Fruit fly (Drosophila melanogaster) whole organism, embryonic: Measurements from ENCODE around the gene ATPsynB.

Experiments
- Adf1 ChIP-seq: fragments of 200-800 bp; sonication (Bioruptor generic); IDR thresholded peaks from 2 replicates; pipeline ENCODE4 v1.3.6; 2022; ENCODE audit warnings: missing biosample characterization, missing genetic modification characterization
- CG10979 ChIP-seq: fragments of 200-800 bp; sonication (Bioruptor generic); optimal IDR thresholded peaks from 2 replicates; lab custom pipeline; 2018; ENCODE audit warnings: missing biosample characterization, mild to moderate bottlenecking, missing genetic modification characterization, moderate library complexity
- CG11085 ChIP-seq: fragments of 200-800 bp; sonication (Bioruptor generic); IDR thresholded peaks from 2 replicates; pipeline ENCODE4 v1.3.6; 2022; ENCODE audit warnings: missing biosample characterization, missing genetic modification characterization
- CG11504 ChIP-seq: fragments of 200-800 bp; sonication (Bioruptor generic); optimal IDR thresholded peaks from 3 replicates; lab custom pipeline; 2019; ENCODE audit warnings: missing biosample characterization, mild to moderate bottlenecking, missing genetic modification characterization, moderate library complexity
- CG12942 ChIP-seq: fragments of 200-800 bp; sonication (Bioruptor generic); optimal IDR thresholded peaks from 3 replicates; lab custom pipeline; 2016; ENCODE audit warnings: missing biosample characterization, missing genetic modification characterization
- CG13123 ChIP-seq: fragments of 200-800 bp; sonication (Bioruptor generic); optimal IDR thresholded peaks from 2 replicates; lab custom pipeline; 2016; ENCODE audit warnings: missing biosample characterization, missing genetic modification characterization
- CG13287 ChIP-seq: fragments of 200-800 bp; sonication (Bioruptor generic); IDR thresholded peaks from 2 replicates; pipeline ENCODE4 v1.3.6; 2022; ENCODE audit warnings: missing biosample characterization, missing genetic modification characterization; ENCODE audit not compliant: partially characterized antibody
- CG13296 ChIP-seq: fragments of 200-800 bp; sonication (Bioruptor generic); optimal IDR thresholded peaks from 3 replicates; lab custom pipeline; 2018; ENCODE audit warnings: missing biosample characterization, mild to moderate bottlenecking, missing genetic modification characterization
- CG15514 ChIP-seq: fragments of 200-800 bp; sonication (Bioruptor generic); optimal IDR thresholded peaks from 3 replicates; lab custom pipeline; 2017; ENCODE audit warnings: missing biosample characterization, missing genetic modification characterization, mild to moderate bottlenecking, moderate library complexity, missing genetic modification reagents
- CG17612 ChIP-seq: fragments of 200-800 bp; sonication (Bioruptor generic); IDR thresholded peaks from 2 replicates; pipeline ENCODE4 v1.3.6; 2022; ENCODE audit warnings: missing biosample characterization, missing genetic modification characterization
- CG2712 ChIP-seq: fragments of 200-800 bp; optimal IDR thresholded peaks from 3 replicates; lab custom pipeline; 2019; ENCODE audit warnings: missing biosample characterization, mild to moderate bottlenecking, missing genetic modification characterization, moderate library complexity
- CG30020 ChIP-seq: fragments of 200-800 bp; optimal IDR thresholded peaks from 2 replicates; lab custom pipeline; 2019; ENCODE audit warnings: missing biosample characterization, mild to moderate bottlenecking, missing genetic modification characterization, moderate library complexity
- CG30403 ChIP-seq: fragments of 200-800 bp; sonication (Bioruptor generic); optimal IDR thresholded peaks from 3 replicates; lab custom pipeline; 2016; ENCODE audit warnings: missing biosample characterization, missing genetic modification characterization
- CG3407 ChIP-seq: fragments of 200-800 bp; sonication (Bioruptor generic); optimal IDR thresholded peaks from 2 replicates; lab custom pipeline; 2018; ENCODE audit warnings: missing biosample characterization, mild to moderate bottlenecking, missing genetic modification characterization
- CG34224 ChIP-seq: fragments of 200-800 bp; sonication (Bioruptor generic); IDR thresholded peaks from 3 replicates; pipeline ENCODE4 v1.3.6; 2022; ENCODE audit warnings: missing biosample characterization, missing genetic modification characterization; ENCODE audit not compliant: partially characterized antibody
- CG34376 ChIP-seq: fragments of 200-800 bp; sonication (Bioruptor generic); optimal IDR thresholded peaks from 2 replicates; lab custom pipeline; 2018; ENCODE audit warnings: missing biosample characterization, mild to moderate bottlenecking, missing genetic modification characterization
- CG43689 ChIP-seq: fragments of 200-800 bp; sonication (Bioruptor generic); IDR thresholded peaks from 2 replicates; pipeline ENCODE4 v1.3.6; 2022; ENCODE audit warnings: missing biosample characterization, missing genetic modification characterization
- CG4854 ChIP-seq: fragments of 200-800 bp; sonication (Bioruptor generic); optimal IDR thresholded peaks from 2 replicates; lab custom pipeline; 2016; ENCODE audit warnings: missing biosample characterization, missing genetic modification characterization, inconsistent platforms
- CG7963 ChIP-seq: fragments of 200-800 bp; sonication (Bioruptor generic); IDR thresholded peaks from 3 replicates; pipeline ENCODE4 v1.3.6; 2022; ENCODE audit warnings: missing biosample characterization, missing genetic modification characterization; ENCODE audit not compliant: partially characterized antibody
- CG9437 ChIP-seq: fragments of 200-800 bp; sonication (Bioruptor generic); optimal IDR thresholded peaks from 2 replicates; lab custom pipeline; 2018; ENCODE audit warnings: missing biosample characterization, mild to moderate bottlenecking, missing genetic modification characterization
- CG9797 ChIP-seq: fragments of 200-800 bp; sonication (Bioruptor generic); optimal IDR thresholded peaks from 3 replicates; lab custom pipeline; 2018; ENCODE audit warnings: missing biosample characterization, mild to moderate bottlenecking, missing genetic modification characterization
- Deaf1 ChIP-seq: fragments of 200-800 bp; optimal IDR thresholded peaks from 3 replicates; lab custom pipeline; 2019; ENCODE audit warnings: missing biosample characterization, mild to moderate bottlenecking, missing genetic modification characterization, moderate library complexity
- Eip74EF ChIP-seq, 2 experiments: fragments of 200-800 bp in 1 of 2; fragments of >200 bp in 1 of 2; sonication (Bioruptor generic) in 1 of 2; optimal IDR thresholded peaks; 2 replicates each; lab custom pipeline; 2017 to 2019; ENCODE audit warnings: missing biosample characterization in 2 of 2, missing genetic modification characterization in 2 of 2, mild to moderate bottlenecking in 1 of 2, moderate library complexity in 1 of 2
- Fer1 ChIP-seq: fragments of 200-800 bp; sonication (Bioruptor generic); optimal IDR thresholded peaks from 2 replicates; lab custom pipeline; 2017; ENCODE audit warnings: missing biosample characterization, mild to moderate bottlenecking, missing genetic modification characterization
- H15 ChIP-seq: fragments of 200-800 bp; sonication (Bioruptor generic); IDR thresholded peaks from 3 replicates; pipeline ENCODE4 v1.3.6; 2022; ENCODE audit warnings: missing biosample characterization, missing genetic modification characterization
- H2.0 ChIP-seq: fragments of 200-800 bp; sonication (Bioruptor generic); IDR thresholded peaks from 2 replicates; pipeline ENCODE4 v1.3.6; 2022; ENCODE audit warnings: missing biosample characterization, missing genetic modification characterization
- HHEX ChIP-seq: fragments of 200-800 bp; sonication (Bioruptor generic); optimal IDR thresholded peaks from 3 replicates; lab custom pipeline; 2017; ENCODE audit warnings: missing biosample characterization, mild to moderate bottlenecking, missing genetic modification characterization, missing genetic modification reagents
- Jarid2 ChIP-seq: fragments of 200-800 bp; sonication (Bioruptor generic); optimal IDR thresholded peaks from 3 replicates; lab custom pipeline; 2017; ENCODE audit warnings: mild to moderate bottlenecking, missing biosample characterization, missing genetic modification reagents, missing genetic modification characterization
- Lpt ChIP-seq: fragments of >200 bp; optimal IDR thresholded peaks from 2 replicates; lab custom pipeline; 2018; ENCODE audit warnings: missing biosample characterization, missing genetic modification characterization
- Mrtf ChIP-seq: fragments of 200-800 bp; sonication (Bioruptor generic); IDR thresholded peaks from 3 replicates; pipeline ENCODE4 v1.3.6; 2022; ENCODE audit warnings: missing biosample characterization, missing genetic modification characterization
- NFAT ChIP-seq: fragments of 200-800 bp; sonication (Bioruptor generic); IDR thresholded peaks from 2 replicates; pipeline ENCODE4 v1.3.6; 2022; ENCODE audit warnings: missing biosample characterization, missing genetic modification characterization
- Neu2 ChIP-seq: fragments of 200-800 bp; sonication (Bioruptor generic); optimal IDR thresholded peaks from 3 replicates; lab custom pipeline; 2016; ENCODE audit warnings: missing biosample characterization, missing genetic modification characterization, borderline replicate concordance
- Opbp ChIP-seq: fragments of 200-800 bp; sonication (Bioruptor generic); IDR thresholded peaks from 3 replicates; pipeline ENCODE4 v1.3.6; 2022; ENCODE audit warnings: missing biosample characterization, missing genetic modification characterization; ENCODE audit not compliant: partially characterized antibody
- Pdp1 ChIP-seq, 2 experiments: fragments of 200-800 bp; sonication (Bioruptor generic); optimal IDR thresholded peaks; 3 replicates each; lab custom pipeline; 2016; ENCODE audit warnings: missing biosample characterization in 2 of 2, missing genetic modification characterization in 2 of 2, mild to moderate bottlenecking in 1 of 2, moderate library complexity in 1 of 2
- amos ChIP-seq: fragments of 200-800 bp; sonication (Bioruptor generic); IDR thresholded peaks from 2 replicates; pipeline ENCODE4 v1.3.6; 2022; ENCODE audit warnings: missing biosample characterization, missing genetic modification characterization; ENCODE audit not compliant: partially characterized antibody
- br ChIP-seq: fragments of >200 bp; optimal IDR thresholded peaks from 2 replicates; lab custom pipeline; 2017
- corto ChIP-seq: fragments of 200-800 bp; sonication (Bioruptor generic); optimal IDR thresholded peaks from 2 replicates; lab custom pipeline; 2016; ENCODE audit warnings: missing biosample characterization, mild to moderate bottlenecking, missing genetic modification characterization, moderate library complexity
- cwo ChIP-seq: fragments of 200-800 bp; sonication (Bioruptor generic); optimal IDR thresholded peaks from 3 replicates; lab custom pipeline; 2017; ENCODE audit warnings: missing biosample characterization, missing genetic modification characterization, mild to moderate bottlenecking, moderate library complexity, missing genetic modification reagents
- ewg ChIP-seq: fragments of 200-800 bp; sonication (Bioruptor generic); optimal IDR thresholded peaks from 3 replicates; lab custom pipeline; 2017; ENCODE audit warnings: mild to moderate bottlenecking, missing biosample characterization, missing genetic modification reagents, missing genetic modification characterization
- eyg ChIP-seq: fragments of 200-800 bp; sonication (Bioruptor generic); optimal IDR thresholded peaks from 3 replicates; lab custom pipeline; 2016; ENCODE audit warnings: missing biosample characterization, missing genetic modification characterization
- gem ChIP-seq: fragments of 200-800 bp; sonication (Bioruptor generic); optimal IDR thresholded peaks from 2 replicates; lab custom pipeline; 2019; ENCODE audit warnings: missing biosample characterization, mild to moderate bottlenecking, missing genetic modification characterization, moderate library complexity
- grau ChIP-seq: fragments of 200-800 bp; optimal IDR thresholded peaks from 3 replicates; lab custom pipeline; 2019; ENCODE audit warnings: missing biosample characterization, mild to moderate bottlenecking, missing genetic modification characterization, moderate library complexity
- inv ChIP-seq: fragments of 200-800 bp; sonication (Bioruptor generic); IDR thresholded peaks from 2 replicates; pipeline ENCODE4 v1.3.6; 2022; ENCODE audit warnings: missing biosample characterization, missing genetic modification characterization; ENCODE audit not compliant: partially characterized antibody
- kay ChIP-seq: fragments of 200-800 bp; sonication (Bioruptor generic); optimal IDR thresholded peaks from 2 replicates; lab custom pipeline; 2016; ENCODE audit warnings: missing biosample characterization, missing genetic modification characterization
- pb ChIP-seq: fragments of 200-800 bp; sonication (Bioruptor generic); optimal IDR thresholded peaks from 3 replicates; lab custom pipeline; 2016; ENCODE audit warnings: missing biosample characterization, missing genetic modification characterization
- pho ChIP-seq: fragments of 200-800 bp; sonication (Bioruptor generic); optimal IDR thresholded peaks from 2 replicates; lab custom pipeline; 2016; ENCODE audit warnings: missing biosample characterization, missing genetic modification characterization
- psq ChIP-seq: fragments of 200-800 bp; sonication (Bioruptor generic); optimal IDR thresholded peaks from 2 replicates; lab custom pipeline; 2017; ENCODE audit warnings: missing biosample characterization, missing genetic modification characterization
- sens ChIP-seq: fragments of 200-800 bp; sonication (Bioruptor generic); peaks from one replicate; lab custom pipeline; 2016; ENCODE audit warnings: missing biosample characterization, missing genetic modification characterization
- so ChIP-seq: fragments of 200-800 bp; sonication (Bioruptor generic); IDR thresholded peaks from 3 replicates; pipeline ENCODE4 v1.3.6; 2022; ENCODE audit warnings: missing biosample characterization, missing genetic modification characterization
- unpg ChIP-seq: fragments of 200-800 bp; sonication (Bioruptor generic); optimal IDR thresholded peaks from 3 replicates; lab custom pipeline; 2018; ENCODE audit warnings: missing biosample characterization, mild to moderate bottlenecking, missing genetic modification characterization, moderate library complexity

The ATPsynB gene

DNA sequence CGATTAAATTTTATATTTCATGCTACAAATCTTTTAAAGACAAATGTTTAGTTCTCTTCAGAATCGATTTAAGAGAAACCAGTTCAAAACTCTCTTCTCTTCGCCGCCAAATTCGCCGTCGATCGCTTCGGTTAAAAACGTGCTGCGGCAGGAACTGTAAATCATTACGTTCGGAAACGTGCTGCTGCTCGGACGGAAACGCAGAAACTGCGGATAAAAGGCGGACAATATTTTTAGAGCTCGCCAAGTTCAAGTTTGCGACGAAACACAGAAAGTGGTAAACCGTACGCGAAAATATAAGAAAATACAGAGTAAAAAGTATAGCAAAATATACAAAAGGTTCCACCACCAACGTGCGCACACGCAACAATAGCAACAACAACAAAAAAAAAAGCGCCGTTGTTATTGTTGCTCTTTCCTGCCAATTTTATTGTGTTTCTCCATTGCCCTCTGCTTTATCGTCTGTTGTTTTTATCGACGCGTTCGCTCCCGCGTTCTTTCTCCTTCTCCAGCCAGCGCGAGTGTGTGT lies 33.7 kb downstream of the ATPsynB start, which contains the start of gene Ae2 (continued):
- TF ChIP-seq cwo (GFP tag; lab: Kevin White, UChicago) (peak; percentile 99), CG13287 (GFP tag; lab: Robert Waterston, UW) (peak; percentile 46; the same call in 1 of the 2 replicates), pb (no peak), corto (GFP tag; lab: Kevin White, UChicago) (no peak), kay (GFP tag; lab: Kevin White, UChicago) (no peak), inv (peak; percentile 15; the same call in 1 of the 2 replicates), Jarid2 (GFP tag; lab: Kevin White, UChicago) (peak; percentile 84), so (GFP tag; lab: Robert Waterston, UW) (0 out of 3 replicates have a peak, but pooled peaks have one; percentile 23), NFAT (GFP tag; lab: Robert Waterston, UW) (peak; percentile 28; the same call in 1 of the 2 replicates), Deaf1 (peak; percentile 84), Adf1 (GFP tag; lab: Robert Waterston, UW) (peak; percentile 20; the same call in 1 of the 2 replicates), CG9437 (peak; percentile 72), Opbp (GFP tag; lab: Robert Waterston, UW) (peak; percentile 19; the same call in 1 of the 3 replicates), CG34376 (GFP tag; lab: Kevin White, UChicago) (peak; percentile 3), br (lab: Kevin White, UChicago) (no peak), Fer1 (GFP tag; lab: Kevin White, UChicago) (peak; percentile 1), CG30020 (no peak), CG2712 (tag; lab: Kevin White, UChicago) (peak; percentile 10), pho (GFP tag; lab: Kevin White, UChicago) (peak; percentile 1), amos (no peak), HHEX (GFP tag; lab: Kevin White, UChicago) (no peak), CG43689 (GFP tag; lab: Robert Waterston, UW) (0 out of 2 replicates have a peak, but pooled peaks have one; percentile 5), Pdp1 (GFP tag; optimal IDR thresholded peaks at IDR 0.05; lab: Kevin White, UChicago) (peak in 1 of 2 experiments; percentile 55), CG11085 (GFP tag; lab: Robert Waterston, UW) (no peak), CG7963 (GFP tag; lab: Robert Waterston, UW) (no peak), psq (GFP tag; lab: Kevin White, UChicago) (peak; percentile 92), grau (tag; lab: Kevin White, UChicago) (peak; percentile 3), H15 (GFP tag; lab: Robert Waterston, UW) (no peak), CG34224 (GFP tag; lab: Robert Waterston, UW) (peak; percentile 24; the same call in 1 of the 3 replicates)

DNA sequence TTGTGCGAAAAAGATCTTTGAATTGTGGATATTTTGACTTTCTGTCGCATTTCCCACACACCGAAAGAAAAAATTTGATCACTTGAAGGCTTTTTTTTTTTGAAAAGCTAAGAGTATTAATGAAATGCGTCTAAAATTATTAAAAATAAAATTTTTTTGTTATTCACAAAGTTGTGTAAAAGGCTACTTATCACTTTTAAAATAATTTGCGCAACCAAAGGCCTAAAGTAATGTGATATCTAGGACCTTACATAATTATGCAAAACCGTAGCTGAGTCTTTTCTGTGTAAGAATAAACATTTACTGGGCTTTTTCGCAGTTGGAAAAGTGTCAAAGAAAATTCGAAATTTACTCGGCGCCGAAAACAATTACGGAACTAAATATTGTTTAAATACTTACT lies 34.5 kb downstream of the ATPsynB start:
- TF ChIP-seq pb (no peak), CG9797 (GFP tag; lab: Kevin White, UChicago) (no peak), Mrtf (GFP tag; lab: Robert Waterston, UW) (no peak), CG30403 (GFP tag; lab: Kevin White, UChicago) (peak; percentile 6), unpg (GFP tag; lab: Kevin White, UChicago) (peak; percentile 7), CG17612 (GFP tag; lab: Robert Waterston, UW) (no peak), eyg (GFP tag; lab: Kevin White, UChicago) (no peak), Lpt (GFP tag; lab: Kevin White, UChicago) (no peak), gem (tag; lab: Kevin White, UChicago) (peak; percentile 26), CG4854 (no peak), ewg (GFP tag; lab: Kevin White, UChicago) (no peak), CG13296 (no peak), CG10979 (tag; lab: Kevin White, UChicago) (no peak), Eip74EF (GFP tag; optimal IDR thresholded peaks at IDR 0.05; lab: Kevin White, UChicago) (no peak), CG15514 (GFP tag; lab: Kevin White, UChicago) (no peak), Neu2 (no peak), CG12942 (GFP tag; lab: Kevin White, UChicago) (no peak), H2.0 (GFP tag; lab: Robert Waterston, UW) (no peak), CG3407 (GFP tag; lab: Kevin White, UChicago) (no peak), CG13123 (GFP tag; lab: Kevin White, UChicago) (no peak), CG11504 (tag; lab: Kevin White, UChicago) (peak; percentile 2), sens (GFP tag; lab: Kevin White, UChicago) (peak; percentile 21)
